Fruit fly (Drosophila melanogaster): ENCODE measurements around the gene spri.

The spri gene

DNA sequence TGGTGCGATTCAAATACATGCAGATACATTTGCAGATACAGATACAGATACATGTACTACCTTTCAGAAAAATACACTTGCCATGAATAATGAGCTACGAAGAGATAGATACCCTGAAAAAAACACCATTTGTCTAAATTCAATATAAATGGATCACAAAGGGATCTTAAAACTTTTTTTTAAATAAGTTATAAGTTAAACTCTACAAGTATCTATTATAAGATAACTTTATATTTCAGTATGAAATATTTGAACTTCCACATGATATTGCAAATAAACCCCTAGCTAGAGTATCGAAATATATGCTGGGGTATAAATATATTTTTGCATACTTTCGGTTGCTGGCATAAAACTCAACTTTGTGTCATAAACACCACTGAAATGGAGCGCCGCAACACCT is 23.8 kb downstream of the spri start (continued):
- TF ChIP-seq CG1602 (GFP tag; optimal IDR thresholded peaks at IDR 0.05) (peak; percentile 35), dysf (GFP tag; IDR thresholded peaks at IDR 0.05) (peak; percentile 71), D19A (tag; optimal IDR thresholded peaks at IDR 0.05) (peak; percentile 95), Nf-YA (GFP tag; IDR thresholded peaks at IDR 0.05) (no peak), CG15601 (tag; optimal IDR thresholded peaks at IDR 0.05) (peak; percentile 21), CG31224 (GFP tag; IDR thresholded peaks at IDR 0.05) (peak; percentile 31; the same call in 1 of the 2 replicates), CG3847 (GFP tag; IDR thresholded peaks at IDR 0.05) (peak; percentile 29; the same call in 1 of the 2 replicates), CG10274 (GFP tag; optimal IDR thresholded peaks at IDR 0.05) (no peak), ase (GFP tag; IDR thresholded peaks at IDR 0.05) (no peak), sug (tag; optimal IDR thresholded peaks at IDR 0.05) (peak; percentile 4), CG12236 (GFP tag; optimal IDR thresholded peaks at IDR 0.05) (no peak), CG10979 (tag; optimal IDR thresholded peaks at IDR 0.05) (peak; percentile 48), fd96Cb (tag; optimal IDR thresholded peaks at IDR 0.05) (peak; percentile 62), oc (tag; optimal IDR thresholded peaks at IDR 0.05) (peak; percentile 20), CG11456 (GFP tag; IDR thresholded peaks at IDR 0.05) (no peak), aop (GFP tag; IDR thresholded peaks at IDR 0.05) (no peak), mam (GFP tag; optimal IDR thresholded peaks at IDR 0.05) (no peak), fu2 (GFP tag; optimal IDR thresholded peaks at IDR 0.05) (no peak), insv (GFP tag; optimal IDR thresholded peaks at IDR 0.05) (no peak), zen2 (GFP tag; IDR thresholded peaks at IDR 0.05; ENCODE audit: partially characterized antibody) (no peak), Hr3 (GFP tag; optimal IDR thresholded peaks at IDR 0.05) (peak; percentile 48), Deaf1 (tag; optimal IDR thresholded peaks at IDR 0.05) (peak; percentile 22), ash1 (GFP tag; optimal IDR thresholded peaks at IDR 0.05) (no peak), CG7928 (GFP tag; optimal IDR thresholded peaks at IDR 0.05) (no peak), CG4360 (GFP tag; IDR thresholded peaks at IDR 0.05) (no peak), CG2889 (GFP tag; IDR thresholded peaks at IDR 0.05) (no peak), CG11695 (GFP tag; IDR thresholded peaks at IDR 0.05) (0 out of 3 replicates have a peak, but pooled peaks have one; percentile 14), jing (GFP tag; optimal IDR thresholded peaks at IDR 0.05) (no peak), Elba2 (GFP tag; optimal IDR thresholded peaks at IDR 0.05) (no peak), CG32772 (GFP tag; IDR thresholded peaks at IDR 0.05) (peak; percentile 35; the same call in 1 of the 2 replicates), CG2875 (GFP tag; optimal IDR thresholded peaks at IDR 0.05) (no peak), CG8924 (tag; optimal IDR thresholded peaks at IDR 0.05) (peak; percentile 55), Drgx (GFP tag; IDR thresholded peaks at IDR 0.05) (peak; percentile 76), gem (tag; optimal IDR thresholded peaks at IDR 0.05) (peak; percentile 84), bcd (GFP tag; optimal IDR thresholded peaks at IDR 0.05) (peak; percentile 18), CG4730 (GFP tag; IDR thresholded peaks at IDR 0.05) (0 out of 2 replicates have a peak, but pooled peaks have one; percentile 21), pita (GFP tag; optimal IDR thresholded peaks at IDR 0.05) (no peak), scrt (GFP tag; optimal IDR thresholded peaks at IDR 0.05) (peak; percentile 25), CG18262 (tag; optimal IDR thresholded peaks at IDR 0.05) (peak; percentile 54), CG6683 (GFP tag; optimal IDR thresholded peaks at IDR 0.05) (no peak), CG13424 (tag; optimal IDR thresholded peaks at IDR 0.05) (peak; percentile 63), CG31365 (tag; optimal IDR thresholded peaks at IDR 0.05) (no peak), Aef1 (GFP tag; IDR thresholded peaks at IDR 0.05) (peak; percentile 23; the same call in 1 of the 3 replicates), nom (GFP tag; optimal IDR thresholded peaks at IDR 0.05) (no peak), CG12071 (GFP tag; optimal IDR thresholded peaks at IDR 0.05) (peak; percentile 1), psq (GFP tag; optimal IDR thresholded peaks at IDR 0.05) (no peak), nmo (GFP tag; optimal IDR thresholded peaks at IDR 0.05) (peak; percentile 70), CTCF (GFP tag; optimal IDR thresholded peaks at IDR 0.05) (peak; percentile 42), CG12659 (GFP tag; optimal IDR thresholded peaks at IDR 0.05) (peak; percentile 32), ap (GFP tag; IDR thresholded peaks at IDR 0.05) (no peak), jumu (GFP tag; optimal IDR thresholded peaks at IDR 0.05) (no peak), CG32532 (GFP tag; IDR thresholded peaks at IDR 0.05) (peak; percentile 54; the same call in 1 of the 2 replicates)

Measured in whole organism, embryonic.